Fruit fly (Drosophila melanogaster) whole organism, wandering third instar larva: ENCODE data around the gene psidin.

ENCODE experiments used
- Dfd ChIP-seq: fragments of >200 bp; optimal IDR thresholded peaks from 2 replicates; lab custom pipeline; 2017; ENCODE audit warnings: missing biosample characterization, missing genetic modification characterization
- HLH106 ChIP-seq: fragments of 200-800 bp; optimal IDR thresholded peaks from 3 replicates; lab custom pipeline; 2019; ENCODE audit warnings: missing biosample characterization, mild to moderate bottlenecking, missing genetic modification characterization, moderate library complexity
- Jra ChIP-seq: sonication (Bioruptor generic); optimal IDR thresholded peaks from 2 replicates; lab custom pipeline; 2016; ENCODE audit warnings: missing biosample characterization, missing genetic modification characterization
- OdsH ChIP-seq: fragments of 200-800 bp; sonication (Bioruptor generic); optimal IDR thresholded peaks from 2 replicates; lab custom pipeline; 2016; ENCODE audit warnings: missing biosample characterization, mild to moderate bottlenecking, missing genetic modification characterization
- Rel ChIP-seq, 2 experiments: fragments of 200-800 bp; sonication (Bioruptor generic) in 1 of 2; optimal IDR thresholded peaks; 2 replicates in 1 of 2; 3 replicates in 1 of 2; lab custom pipeline; 2016 to 2019; ENCODE audit warnings: mild to moderate bottlenecking in 2 of 2, missing biosample characterization in 2 of 2, missing genetic modification characterization in 2 of 2, moderate library complexity in 1 of 2
- fru ChIP-seq: fragments of 200-800 bp; sonication (Bioruptor generic); optimal IDR thresholded peaks from 3 replicates; lab custom pipeline; 2016; ENCODE audit warnings: missing biosample characterization, mild to moderate bottlenecking, missing genetic modification characterization
- h ChIP-seq: fragments of 200-800 bp; sonication (Bioruptor generic); optimal IDR thresholded peaks from 3 replicates; lab custom pipeline; 2016; ENCODE audit warnings: missing biosample characterization, mild to moderate bottlenecking, missing genetic modification characterization
- lola ChIP-seq: fragments of >200 bp; optimal IDR thresholded peaks from 2 replicates; lab custom pipeline; 2017; ENCODE audit warnings: missing biosample characterization, missing genetic modification characterization
- pan ChIP-seq: fragments of >200 bp; optimal IDR thresholded peaks from 2 replicates; lab custom pipeline; 2017
- psq ChIP-seq: fragments of 200-800 bp; sonication (Bioruptor generic); optimal IDR thresholded peaks from 3 replicates; lab custom pipeline; 2017; ENCODE audit warnings: missing biosample characterization, mild to moderate bottlenecking, missing genetic modification characterization, moderate library complexity
- rgr ChIP-seq: fragments of 200-800 bp; sonication (Bioruptor generic); optimal IDR thresholded peaks from 3 replicates; lab custom pipeline; 2016; ENCODE audit warnings: missing biosample characterization, mild to moderate bottlenecking, missing genetic modification characterization
- sv ChIP-seq: fragments of 200-800 bp; sonication (Bioruptor generic); optimal IDR thresholded peaks from 3 replicates; lab custom pipeline; 2016; ENCODE audit warnings: missing biosample characterization, missing genetic modification characterization
- usp ChIP-seq: fragments of >200 bp; optimal IDR thresholded peaks from 2 replicates; lab custom pipeline; 2017; ENCODE audit warnings: missing biosample characterization, missing genetic modification characterization

- TF ChIP-seq pan (lab: Kevin White, UChicago) (no peak), HLH106 (no peak), rgr (no peak), OdsH (GFP tag; lab: Kevin White, UChicago) (no peak), fru (GFP tag; lab: Kevin White, UChicago) (no peak), sv (GFP tag; lab: Kevin White, UChicago) (no peak), usp (no peak), lola (GFP tag; lab: Kevin White, UChicago) (no peak), Rel (GFP tag; optimal IDR thresholded peaks at IDR 0.05; lab: Kevin White, UChicago) (no peak), Rel (tag; optimal IDR thresholded peaks at IDR 0.05; lab: Kevin White, UChicago) (no peak), Jra (GFP tag; lab: Kevin White, UChicago) (no peak), psq (GFP tag; lab: Kevin White, UChicago) (no peak), h (GFP tag; lab: Kevin White, UChicago) (no peak), Dfd (GFP tag; lab: Kevin White, UChicago) (no peak)
These were observed 36.1 kb upstream of the psidin start for dm6 chr3R:19985376-19985775.
